Worm (Caenorhabditis elegans): Measurements from ENCODE around the gene dve-1.

DNA sequence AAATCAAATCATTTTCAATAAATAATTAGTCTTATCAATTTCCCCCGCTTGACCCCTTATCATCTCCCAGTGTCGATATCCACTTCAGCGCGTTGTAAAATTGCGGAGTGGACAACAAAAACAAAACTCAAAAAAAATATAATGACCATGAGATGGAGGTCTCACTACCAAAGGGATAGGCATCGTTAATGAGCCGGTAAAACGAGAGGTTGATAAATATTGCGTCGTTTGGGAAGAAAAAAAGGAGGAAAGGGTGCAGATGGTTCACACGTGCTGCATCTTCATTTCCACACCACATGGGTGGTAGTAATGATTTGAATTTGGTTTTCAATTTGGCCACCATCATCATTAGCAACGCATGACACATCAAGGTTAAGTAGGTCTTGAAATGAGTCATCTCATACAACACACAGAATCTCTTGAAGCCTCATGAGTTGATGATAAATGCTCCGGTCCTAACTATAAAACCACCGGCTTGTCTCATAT, 33.8 kb upstream of the dve-1 start:
- TF ChIP-seq flt-1 (GFP tag; IDR thresholded peaks at IDR 0.05) (no peak), tbx-37 (GFP tag; conservative IDR thresholded peaks at IDR 0.05) (no peak), aly-1 (tag; optimal IDR thresholded peaks at IDR 0.05) (no peak), ama-1 (optimal IDR thresholded peaks at IDR 0.05) (no peak)
